Worm (Caenorhabditis elegans): ENCODE results near the gene cnc-1.

cnc-1 gene

DNA sequence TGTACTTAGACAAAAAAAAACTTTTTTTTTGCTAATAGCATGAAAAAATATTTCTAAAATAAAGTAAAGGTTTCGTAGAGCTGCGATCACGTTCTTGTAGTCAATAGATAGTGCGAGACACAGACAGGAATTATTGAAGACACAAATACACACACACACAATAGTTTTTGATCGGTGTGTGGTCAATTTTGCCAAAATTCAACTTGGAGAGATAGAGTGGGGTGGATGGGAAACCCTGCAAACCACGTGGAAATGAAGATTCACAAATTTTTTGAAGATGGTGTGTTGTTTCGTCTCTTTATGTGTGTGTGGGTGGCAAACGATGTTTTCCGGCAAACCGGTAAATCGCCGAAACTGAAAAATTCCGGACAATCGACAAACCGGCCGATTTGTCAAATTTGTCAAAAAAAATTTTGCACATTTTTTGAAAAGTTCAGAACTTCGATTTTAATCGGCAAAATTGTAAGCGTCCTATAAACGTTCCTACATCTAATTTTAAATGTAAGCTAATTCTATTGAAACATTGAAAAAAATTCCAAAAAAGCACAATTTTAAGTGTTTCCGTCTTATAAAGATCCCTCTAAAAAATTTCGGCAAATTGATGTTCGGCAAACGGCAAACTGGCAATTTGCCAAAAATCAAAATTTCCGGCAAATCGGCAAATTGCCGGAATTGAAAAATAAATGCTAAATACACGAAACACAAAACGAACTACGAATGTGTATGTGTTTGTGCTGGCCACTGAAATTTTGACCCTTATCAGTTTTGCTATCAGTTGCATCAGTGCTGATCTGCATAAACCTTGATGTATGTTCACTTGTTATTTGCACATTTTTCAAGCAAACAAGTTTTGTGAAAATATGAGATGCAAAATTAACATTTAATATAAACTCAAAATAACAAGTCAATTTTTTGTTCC lies 11.3 kb downstream of the cnc-1 start:
- no peak for TF ChIP-seq unc-62 (GFP tag; optimal IDR thresholded peaks at IDR 0.05)

DNA sequence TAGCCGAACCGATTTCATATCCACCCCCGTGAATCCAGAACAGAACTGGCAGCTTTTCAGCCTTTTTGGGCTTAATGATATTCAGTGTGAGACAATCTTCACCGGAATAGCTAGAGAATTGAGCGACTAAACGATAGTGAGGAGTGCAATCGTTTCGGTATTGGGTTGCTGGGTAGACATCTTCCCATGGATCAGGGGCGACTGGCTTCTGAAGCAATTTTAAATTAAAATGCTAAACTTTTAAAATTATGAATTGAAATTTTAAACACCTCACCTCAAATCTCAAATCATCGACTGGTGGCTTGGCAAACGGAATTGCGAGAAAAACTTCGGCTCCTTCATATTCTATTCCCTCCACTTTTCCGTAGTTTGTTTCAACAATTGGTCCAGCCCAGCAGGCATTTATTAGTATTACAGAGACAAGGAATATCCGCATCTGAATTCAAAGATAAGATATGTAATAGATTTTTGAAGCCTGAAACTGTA lies 12.3 kb downstream of the cnc-1 start, which contains the start of gene ges-1:
Gene ges-1, minus strand, starts transcription at position 436 of the 486 bp plus-strand sequence.
- TF ChIP-seq unc-62 (GFP tag; optimal IDR thresholded peaks at IDR 0.05) = no peak

DNA sequence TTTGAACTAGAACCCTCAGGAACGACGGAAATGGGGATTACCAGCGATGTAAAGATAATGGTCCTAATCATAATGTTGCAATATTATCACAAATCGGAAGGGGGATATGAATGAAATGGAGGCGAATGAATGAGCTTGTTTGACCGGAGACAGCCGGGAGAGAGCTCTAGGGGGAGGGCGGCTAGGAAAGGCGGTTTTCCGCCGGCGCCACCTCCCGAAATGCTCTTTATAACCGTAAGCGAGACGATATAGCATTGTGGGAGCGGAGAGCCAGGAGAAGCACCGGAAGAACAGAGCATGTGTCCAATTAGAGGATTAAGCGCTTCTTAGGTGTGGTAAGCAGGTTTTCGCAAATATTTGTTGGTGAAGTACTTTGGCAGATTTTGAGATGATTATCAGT lies 18.5 kb downstream of the cnc-1 start, which contains the start of gene R12A1.3:
Gene R12A1.3, minus strand, starts transcription at position 200 of the 400 bp plus-strand sequence.
- no peak for TF ChIP-seq unc-62 (GFP tag; optimal IDR thresholded peaks at IDR 0.05)

DNA sequence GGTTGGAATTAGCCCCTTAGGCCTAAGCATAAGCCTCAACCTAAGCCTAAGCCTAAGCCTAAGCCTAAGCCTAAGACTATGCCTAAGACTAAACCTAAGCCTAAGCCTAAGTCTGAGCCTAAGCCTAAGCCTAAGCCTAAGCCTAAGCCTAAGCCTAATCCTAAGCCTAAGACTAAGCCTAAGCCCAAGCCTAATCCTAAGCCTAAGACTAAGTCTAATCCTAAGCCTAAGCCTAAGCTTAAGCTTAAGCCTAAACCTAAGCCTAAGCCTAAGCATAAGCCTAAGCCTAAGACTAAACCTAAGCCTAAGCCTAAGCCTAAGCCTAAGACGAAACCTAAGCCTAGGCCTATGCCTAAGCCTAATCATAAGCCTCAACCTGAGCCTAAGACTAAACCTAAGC lies 20.7 kb downstream of the cnc-1 start:
- no peak for TF ChIP-seq unc-62 (GFP tag; optimal IDR thresholded peaks at IDR 0.05)

DNA sequence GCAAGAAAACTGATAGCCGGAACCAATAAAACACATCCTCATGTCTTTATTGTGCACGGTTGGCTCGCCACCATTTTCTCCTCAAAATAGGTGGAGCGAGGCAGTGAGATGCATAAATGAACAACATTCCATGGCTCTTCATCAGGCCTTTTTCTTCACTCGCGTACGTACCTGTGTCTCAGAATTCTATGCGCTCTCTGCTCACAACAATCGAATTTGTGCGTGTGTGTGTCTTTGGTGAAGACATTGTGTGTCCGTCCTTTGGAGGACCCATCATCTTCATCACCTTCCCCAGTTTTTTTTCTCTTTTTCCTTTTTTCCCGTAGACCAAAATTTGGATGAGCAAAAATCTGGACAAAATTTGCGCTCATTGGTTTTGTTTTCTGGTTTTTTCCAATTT lies 21.8 kb downstream of the cnc-1 start:
- no peak for TF ChIP-seq unc-62 (GFP tag; optimal IDR thresholded peaks at IDR 0.05)

DNA sequence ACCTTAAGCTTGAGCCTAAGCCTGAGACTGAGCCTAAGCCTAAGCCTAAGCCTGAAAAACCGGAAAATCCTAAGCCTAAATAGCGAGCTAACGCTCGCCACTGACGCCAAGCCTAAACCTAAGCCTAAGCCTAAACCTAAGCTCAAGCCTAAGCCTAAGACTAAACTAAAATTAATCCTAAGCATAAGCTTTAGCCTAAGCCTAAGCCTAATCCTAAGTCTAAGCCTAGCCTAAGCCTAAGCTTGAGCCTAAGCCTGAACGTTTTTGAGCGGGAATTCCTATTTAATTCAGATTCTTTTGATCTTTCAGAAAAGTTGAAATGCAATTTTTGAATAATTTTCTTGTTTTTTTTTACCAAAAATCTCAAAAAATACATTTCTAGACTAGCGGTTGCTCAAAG lies 27.9 kb downstream of the cnc-1 start:
- no peak for TF ChIP-seq unc-62 (GFP tag; optimal IDR thresholded peaks at IDR 0.05)

DNA sequence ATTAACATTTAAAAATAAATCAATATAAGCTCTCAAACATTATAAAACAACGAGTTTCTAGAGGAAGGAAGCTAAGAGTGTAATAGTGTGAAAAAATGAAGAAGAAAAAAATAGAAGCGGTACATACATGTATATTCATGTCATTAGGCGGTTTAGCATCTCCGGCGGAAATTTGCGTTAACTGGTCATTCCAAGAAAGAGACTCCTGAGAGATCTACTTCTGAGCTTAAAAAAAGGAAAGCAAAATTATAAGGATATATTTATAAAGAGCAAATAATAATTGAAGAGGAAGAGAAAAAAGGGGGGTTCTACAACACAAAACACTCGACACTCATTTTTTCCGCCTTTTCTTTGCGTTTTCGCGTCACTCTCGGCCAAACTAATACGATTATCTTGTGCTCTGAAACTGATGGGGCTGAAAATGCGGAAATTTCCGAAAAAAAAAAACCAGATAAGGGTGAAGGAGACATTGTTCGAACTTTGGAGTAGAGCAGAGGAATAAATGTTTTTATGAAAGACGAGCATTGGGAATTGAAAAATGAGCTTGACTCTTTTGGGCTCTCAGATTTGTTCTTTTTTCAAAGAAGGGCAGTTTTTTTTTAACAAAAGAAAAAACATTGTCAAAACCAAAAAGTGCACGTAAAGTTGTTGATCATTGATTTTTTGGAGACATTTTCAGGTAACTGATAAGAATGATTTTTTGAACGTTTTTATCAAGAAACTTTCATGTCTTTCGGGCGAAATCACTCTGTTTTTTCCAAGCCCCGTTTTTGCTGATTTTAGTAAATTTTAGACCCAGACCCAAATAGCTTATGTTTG lies 29.3 kb downstream of the cnc-1 start:
- TF ChIP-seq unc-62 (GFP tag; optimal IDR thresholded peaks at IDR 0.05) = no peak

DNA sequence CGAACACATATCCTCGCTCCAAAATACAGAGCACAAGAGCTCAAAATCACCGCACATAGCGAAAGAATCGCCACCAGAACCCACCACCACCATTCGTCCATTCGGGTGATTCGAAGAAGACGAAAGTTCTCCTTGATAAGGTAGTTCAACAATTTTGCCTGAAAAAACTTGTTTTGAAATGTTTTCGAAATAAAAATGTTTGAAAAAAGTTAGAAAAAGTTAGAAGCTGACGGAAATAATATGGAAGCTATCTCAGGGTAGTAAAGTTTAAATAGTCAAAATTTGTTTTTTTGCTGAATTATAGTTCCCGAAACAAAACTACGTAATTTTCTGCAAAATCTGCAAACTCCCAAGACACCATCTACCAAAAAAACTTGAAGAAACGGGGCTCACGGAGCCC lies 32.6 kb downstream of the cnc-1 start, which contains the start of gene snt-5:
Gene snt-5, minus strand, starts transcription at position 101 of the 400 bp plus-strand sequence.
- no peak for TF ChIP-seq unc-62 (GFP tag; optimal IDR thresholded peaks at IDR 0.05)

DNA sequence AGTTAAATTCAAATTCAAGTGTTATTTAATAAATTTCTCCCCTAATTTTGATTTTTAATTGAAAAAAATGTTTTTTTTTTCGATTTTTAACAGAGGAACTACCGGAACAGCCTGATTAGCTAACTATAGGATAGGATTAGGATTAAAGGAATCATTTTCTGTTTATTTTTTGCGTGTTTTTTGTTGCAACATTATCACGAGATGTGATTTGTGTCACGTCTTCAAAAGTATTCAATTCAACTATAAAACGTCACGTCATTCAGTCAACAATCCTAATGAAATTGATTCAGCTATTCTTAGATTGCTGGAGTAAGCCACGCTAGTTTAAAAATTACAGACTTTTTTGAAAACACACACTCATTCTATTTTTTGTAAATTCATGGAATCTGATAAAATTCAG lies 33.4 kb downstream of the cnc-1 start:
- TF ChIP-seq unc-62 (GFP tag; optimal IDR thresholded peaks at IDR 0.05) = no peak

DNA sequence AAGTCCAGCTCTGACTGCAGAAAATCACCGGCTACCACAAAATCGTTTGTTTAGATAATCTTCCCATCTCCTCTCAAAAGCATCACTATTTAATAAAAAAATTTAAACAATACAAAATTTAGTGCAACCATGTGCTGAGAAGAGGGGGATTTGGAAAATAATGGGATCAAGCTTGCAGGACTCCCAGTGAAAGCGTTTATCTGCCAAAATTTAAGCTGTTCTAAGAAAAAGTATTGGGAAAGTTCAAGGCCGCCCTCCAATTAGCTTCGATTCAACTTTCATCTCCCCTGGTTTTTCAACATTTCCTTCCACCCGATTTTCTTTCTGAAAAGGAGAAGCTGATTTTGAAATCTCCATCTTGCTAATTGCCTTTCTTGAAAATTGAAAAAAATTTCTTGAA lies 36.0 kb downstream of the cnc-1 start:
- TF ChIP-seq unc-62 (GFP tag; optimal IDR thresholded peaks at IDR 0.05) = no peak
